Fruit fly (Drosophila melanogaster): ENCODE data around the gene inaE.

The inaE gene

dm6 chrX:13838892-13839291 is 55.4 kb downstream of the inaE start (continued):
- TF ChIP-seq topi (GFP tag; optimal IDR thresholded peaks at IDR 0.05), result peak; percentile 91
- TF ChIP-seq CG6163 (GFP tag; IDR thresholded peaks at IDR 0.05), result peak; percentile 94
- TF ChIP-seq Gug (GFP tag; IDR thresholded peaks at IDR 0.05), result peak; percentile 93
- TF ChIP-seq CG8632 (GFP tag; optimal IDR thresholded peaks at IDR 0.05), result peak; percentile 84
- TF ChIP-seq pdm3 (GFP tag; optimal IDR thresholded peaks at IDR 0.05), result peak; percentile 93
- TF ChIP-seq vri (GFP tag; optimal IDR thresholded peaks at IDR 0.05), result peak; percentile 86
- TF ChIP-seq CG6792 (GFP tag; optimal IDR thresholded peaks at IDR 0.05), result peak; percentile 89
- peak; percentile 74 to 80 for TF ChIP-seq salr (GFP tag; optimal IDR thresholded peaks at IDR 0.05)
- TF ChIP-seq spab (GFP tag; optimal IDR thresholded peaks at IDR 0.05), result peak; percentile 76
- TF ChIP-seq CG8319 (GFP tag; optimal IDR thresholded peaks at IDR 0.05), result peak; percentile 76
- TF ChIP-seq CG32006 (GFP tag; optimal IDR thresholded peaks at IDR 0.05), result peak; percentile 98
- TF ChIP-seq CG6808 (GFP tag; optimal IDR thresholded peaks at IDR 0.05), result peak; percentile 78
- TF ChIP-seq Sox102F (GFP tag; optimal IDR thresholded peaks at IDR 0.05), result peak; percentile 85
- peak; percentile 94 for TF ChIP-seq CG6276 (GFP tag; optimal IDR thresholded peaks at IDR 0.05)
- TF ChIP-seq CG8119 (GFP tag; IDR thresholded peaks at IDR 0.05), result peak; percentile 96

- no peak for TF ChIP-seq CG6808 (GFP tag; optimal IDR thresholded peaks at IDR 0.05)
- TF ChIP-seq CG9139 (GFP tag; optimal IDR thresholded peaks at IDR 0.05), result peak; percentile 7
- TF ChIP-seq fkh (GFP tag; optimal IDR thresholded peaks at IDR 0.05), result peak; percentile 66
- no peak for TF ChIP-seq Sox15 (GFP tag; optimal IDR thresholded peaks at IDR 0.05)
- TF ChIP-seq Sox102F (GFP tag; optimal IDR thresholded peaks at IDR 0.05), result no peak
- TF ChIP-seq CG10631 (GFP tag; optimal IDR thresholded peaks at IDR 0.05), result no peak
- TF ChIP-seq CG8119 (GFP tag; IDR thresholded peaks at IDR 0.05), result 0 out of 3 replicates have a peak, but pooled peaks have one; percentile 17
- peak; percentile 10; the same call in 1 of the 3 replicates for TF ChIP-seq eg (GFP tag; IDR thresholded peaks at IDR 0.05)
- no peak for TF ChIP-seq Met (GFP tag; optimal IDR thresholded peaks at IDR 0.05)
- TF ChIP-seq Eip78C (GFP tag), result peak; percentile 39
These were observed 56.6 kb downstream of the inaE start for dm6 chrX:13840075-13840474.

dm6 chrX:13843487-13843886 is 60.0 kb downstream of the inaE start:
- no peak for TF ChIP-seq CG16779 (tag; optimal IDR thresholded peaks at IDR 0.05)
- TF ChIP-seq CG11762 (GFP tag; optimal IDR thresholded peaks at IDR 0.05; ENCODE audit: insufficient read depth), result no peak
- TF ChIP-seq Ets96B (tag; optimal IDR thresholded peaks at IDR 0.05), result no peak
- no peak for TF ChIP-seq dac (GFP tag; optimal IDR thresholded peaks at IDR 0.05)
- TF ChIP-seq Eip75B (GFP tag; optimal IDR thresholded peaks at IDR 0.05), result no peak
- TF ChIP-seq Hr39 (GFP tag; optimal IDR thresholded peaks at IDR 0.05), result no peak
- TF ChIP-seq svp (GFP tag), result no peak
- TF ChIP-seq fkh (GFP tag; optimal IDR thresholded peaks at IDR 0.05), result peak; percentile 35
- no peak for TF ChIP-seq eg (GFP tag; IDR thresholded peaks at IDR 0.05)
- no peak for TF ChIP-seq Smox (GFP tag; optimal IDR thresholded peaks at IDR 0.05)
- no peak for TF ChIP-seq CG3032 (tag; optimal IDR thresholded peaks at IDR 0.05)
- no peak for TF ChIP-seq Ets21C (GFP tag; optimal IDR thresholded peaks at IDR 0.05)
- no peak for TF ChIP-seq CG10631 (GFP tag; optimal IDR thresholded peaks at IDR 0.05)
- no peak for TF ChIP-seq spab (GFP tag; optimal IDR thresholded peaks at IDR 0.05)
- 0 out of 3 replicates have a peak, but pooled peaks have one; percentile 5 for TF ChIP-seq CG6163 (GFP tag; IDR thresholded peaks at IDR 0.05)

dm6 chrX:13844317-13844886 is 60.9 kb downstream of the inaE start:
- TF ChIP-seq Lpt (GFP tag; optimal IDR thresholded peaks at IDR 0.05) (no peak), lz (GFP tag; optimal IDR thresholded peaks at IDR 0.05) (peak; percentile 37), cyc (GFP tag; optimal IDR thresholded peaks at IDR 0.05) (peak; percentile 12), CG6276 (GFP tag; optimal IDR thresholded peaks at IDR 0.05) (no peak), Blimp-1 (GFP tag; optimal IDR thresholded peaks at IDR 0.05) (no peak), Gug (GFP tag; IDR thresholded peaks at IDR 0.05) (no peak), CG16779 (tag; optimal IDR thresholded peaks at IDR 0.05) (no peak), CG8319 (GFP tag; optimal IDR thresholded peaks at IDR 0.05) (no peak), ss (GFP tag; optimal IDR thresholded peaks at IDR 0.05) (peak; percentile 52 to 61), Eip78C (GFP tag) (peak; percentile 29), Sox15 (GFP tag; optimal IDR thresholded peaks at IDR 0.05) (no peak), CG34406 (GFP tag; optimal IDR thresholded peaks at IDR 0.05) (no peak), topi (GFP tag; optimal IDR thresholded peaks at IDR 0.05) (no peak), salr (GFP tag; optimal IDR thresholded peaks at IDR 0.05) (no peak), CG6854 (GFP tag; optimal IDR thresholded peaks at IDR 0.05) (no peak), OdsH (GFP tag; optimal IDR thresholded peaks at IDR 0.05) (no peak), Hr39 (GFP tag; optimal IDR thresholded peaks at IDR 0.05) (peak; percentile 3), net (GFP tag; optimal IDR thresholded peaks at IDR 0.05) (no peak), CG10669 (GFP tag; optimal IDR thresholded peaks at IDR 0.05) (no peak), CG11902 (GFP tag; optimal IDR thresholded peaks at IDR 0.05) (no peak), fd85E (GFP tag; optimal IDR thresholded peaks at IDR 0.05) (no peak), CG8119 (GFP tag; IDR thresholded peaks at IDR 0.05) (no peak), dac (GFP tag; optimal IDR thresholded peaks at IDR 0.05) (no peak), Sox14 (GFP tag; optimal IDR thresholded peaks at IDR 0.05) (no peak)
